Fruit fly (Drosophila melanogaster) whole organism, embryonic: ENCODE data around the gene yellow-b.

ENCODE experiments used
- Adf1 ChIP-seq: fragments of 200-800 bp; sonication (Bioruptor generic); IDR thresholded peaks from 2 replicates; pipeline ENCODE4 v1.3.6; 2022; ENCODE audit warnings: missing biosample characterization, missing genetic modification characterization
- Antp ChIP-seq: fragments of 200-800 bp; sonication (Bioruptor generic); optimal IDR thresholded peaks from 3 replicates; lab custom pipeline; 2016; ENCODE audit warnings: missing biosample characterization, missing genetic modification characterization
- Bgb ChIP-seq: fragments of 200-800 bp; sonication (Bioruptor generic); IDR thresholded peaks from 2 replicates; pipeline ENCODE4 v1.3.6; 2022; ENCODE audit warnings: missing biosample characterization, missing genetic modification characterization; ENCODE audit not compliant: partially characterized antibody
- CG12219 ChIP-seq: fragments of 200-800 bp; sonication (Bioruptor generic); optimal IDR thresholded peaks from 3 replicates; lab custom pipeline; 2018; ENCODE audit warnings: missing biosample characterization, mild to moderate bottlenecking, missing genetic modification characterization
- CG12744 ChIP-seq: fragments of 200-800 bp; sonication (Bioruptor generic); optimal IDR thresholded peaks from 2 replicates; lab custom pipeline; 2016; ENCODE audit warnings: missing biosample characterization, missing genetic modification characterization
- CG12769 ChIP-seq: fragments of 200-800 bp; sonication (Bioruptor generic); optimal IDR thresholded peaks from 2 replicates; lab custom pipeline; 2019; ENCODE audit warnings: missing biosample characterization, mild to moderate bottlenecking, missing genetic modification characterization, moderate library complexity
- CG13123 ChIP-seq: fragments of 200-800 bp; sonication (Bioruptor generic); optimal IDR thresholded peaks from 2 replicates; lab custom pipeline; 2016; ENCODE audit warnings: missing biosample characterization, missing genetic modification characterization
- CG13424 ChIP-seq: fragments of 200-800 bp; sonication (Bioruptor generic); optimal IDR thresholded peaks from 2 replicates; lab custom pipeline; 2019; ENCODE audit warnings: missing biosample characterization, mild to moderate bottlenecking, missing genetic modification characterization, moderate library complexity
- CG17361 ChIP-seq: fragments of 200-800 bp; sonication (Bioruptor generic); IDR thresholded peaks from 3 replicates; pipeline ENCODE4 v1.3.6; 2022; ENCODE audit warnings: missing biosample characterization, missing genetic modification characterization
- CG3281 ChIP-seq: fragments of 200-800 bp; sonication (Bioruptor generic); optimal IDR thresholded peaks from 3 replicates; lab custom pipeline; 2017; ENCODE audit warnings: missing biosample characterization, mild to moderate bottlenecking, missing genetic modification characterization
- CG3407 ChIP-seq: fragments of 200-800 bp; sonication (Bioruptor generic); optimal IDR thresholded peaks from 2 replicates; lab custom pipeline; 2018; ENCODE audit warnings: missing biosample characterization, mild to moderate bottlenecking, missing genetic modification characterization
- CG4404 ChIP-seq: fragments of 200-800 bp; sonication (Bioruptor generic); IDR thresholded peaks from 2 replicates; pipeline ENCODE4 v1.3.6; 2022; ENCODE audit warnings: missing biosample characterization, missing genetic modification characterization
- CG4854 ChIP-seq: fragments of 200-800 bp; sonication (Bioruptor generic); optimal IDR thresholded peaks from 2 replicates; lab custom pipeline; 2016; ENCODE audit warnings: missing biosample characterization, missing genetic modification characterization, inconsistent platforms
- CG7556 ChIP-seq: fragments of 200-800 bp; sonication (Bioruptor generic); optimal IDR thresholded peaks from 2 replicates; lab custom pipeline; 2017; ENCODE audit warnings: missing biosample characterization, mild to moderate bottlenecking, missing genetic modification characterization
- CG7963 ChIP-seq: fragments of 200-800 bp; sonication (Bioruptor generic); IDR thresholded peaks from 3 replicates; pipeline ENCODE4 v1.3.6; 2022; ENCODE audit warnings: missing biosample characterization, missing genetic modification characterization; ENCODE audit not compliant: partially characterized antibody
- CG8281 ChIP-seq: fragments of 200-800 bp; sonication (Bioruptor generic); optimal IDR thresholded peaks from 2 replicates; lab custom pipeline; 2018; ENCODE audit warnings: missing biosample characterization, mild to moderate bottlenecking, missing genetic modification characterization, moderate library complexity
- CG9437 ChIP-seq: fragments of 200-800 bp; sonication (Bioruptor generic); optimal IDR thresholded peaks from 2 replicates; lab custom pipeline; 2018; ENCODE audit warnings: missing biosample characterization, mild to moderate bottlenecking, missing genetic modification characterization
- Dek ChIP-seq: fragments of 200-800 bp; sonication (Bioruptor generic); optimal IDR thresholded peaks from 3 replicates; lab custom pipeline; 2019; ENCODE audit warnings: missing biosample characterization, mild to moderate bottlenecking, missing genetic modification characterization, moderate library complexity
- Dll ChIP-seq: fragments of 200-800 bp; sonication (Bioruptor generic); IDR thresholded peaks from 4 replicates; pipeline ENCODE4 v1.3.6; 2022; ENCODE audit warnings: missing biosample characterization, missing genetic modification characterization; ENCODE audit not compliant: partially characterized antibody
- Dp ChIP-seq: fragments of 200-800 bp; sonication (Bioruptor generic); optimal IDR thresholded peaks from 2 replicates; lab custom pipeline; 2018; ENCODE audit warnings: missing biosample characterization, mild to moderate bottlenecking, missing genetic modification characterization, moderate library complexity
- Fer1 ChIP-seq: fragments of 200-800 bp; sonication (Bioruptor generic); optimal IDR thresholded peaks from 2 replicates; lab custom pipeline; 2017; ENCODE audit warnings: missing biosample characterization, mild to moderate bottlenecking, missing genetic modification characterization
- Hmr ChIP-seq: fragments of 200-800 bp; sonication (Bioruptor generic); optimal IDR thresholded peaks from 3 replicates; lab custom pipeline; 2017; ENCODE audit warnings: mild to moderate bottlenecking, missing biosample characterization, missing genetic modification reagents, missing genetic modification characterization
- MTF-1 ChIP-seq: fragments of 200-800 bp; sonication (Bioruptor generic); optimal IDR thresholded peaks from 2 replicates; lab custom pipeline; 2018; ENCODE audit warnings: missing biosample characterization, mild to moderate bottlenecking, missing genetic modification characterization, borderline replicate concordance
- Nf-YA ChIP-seq: fragments of 200-800 bp; sonication (Bioruptor generic); IDR thresholded peaks from 2 replicates; pipeline ENCODE4 v1.3.6; 2022; ENCODE audit warnings: missing biosample characterization, missing genetic modification characterization
- Oli ChIP-seq: fragments of 200-800 bp; sonication (Bioruptor generic); optimal IDR thresholded peaks from 2 replicates; lab custom pipeline; 2018; ENCODE audit warnings: missing biosample characterization, mild to moderate bottlenecking, missing genetic modification characterization, moderate library complexity
- Optix ChIP-seq: fragments of 200-800 bp; sonication (Bioruptor generic); IDR thresholded peaks from 3 replicates; pipeline ENCODE4 v1.3.6; 2022; ENCODE audit warnings: missing biosample characterization, missing genetic modification characterization
- Ssrp ChIP-seq: fragments of 200-800 bp; sonication (Bioruptor generic); optimal IDR thresholded peaks from 2 replicates; lab custom pipeline; 2018; ENCODE audit warnings: missing biosample characterization, mild to moderate bottlenecking, missing genetic modification characterization, moderate library complexity
- Vsx1 ChIP-seq: fragments of 200-800 bp; sonication (Bioruptor generic); optimal IDR thresholded peaks from 2 replicates; lab custom pipeline; 2017; ENCODE audit warnings: missing biosample characterization, mild to moderate bottlenecking, missing genetic modification characterization, missing genetic modification reagents
- ac ChIP-seq: fragments of 200-800 bp; sonication (Bioruptor generic); optimal IDR thresholded peaks from 3 replicates; lab custom pipeline; 2017; ENCODE audit warnings: missing biosample characterization, mild to moderate bottlenecking, missing genetic modification characterization
- chinmo ChIP-seq: fragments of 200-800 bp; sonication (Bioruptor generic); IDR thresholded peaks from 4 replicates; pipeline ENCODE4 v1.3.6; 2022; ENCODE audit warnings: missing biosample characterization, missing genetic modification characterization; ENCODE audit not compliant: partially characterized antibody
- ems ChIP-seq: fragments of 200-800 bp; sonication (Bioruptor generic); optimal IDR thresholded peaks from 3 replicates; lab custom pipeline; 2016; ENCODE audit warnings: missing biosample characterization, missing genetic modification characterization
- fd64A ChIP-seq: fragments of 200-800 bp; sonication (Bioruptor generic); optimal IDR thresholded peaks from 3 replicates; lab custom pipeline; 2018; ENCODE audit warnings: missing biosample characterization, mild to moderate bottlenecking, missing genetic modification characterization
- grau ChIP-seq: fragments of 200-800 bp; optimal IDR thresholded peaks from 3 replicates; lab custom pipeline; 2019; ENCODE audit warnings: missing biosample characterization, mild to moderate bottlenecking, missing genetic modification characterization, moderate library complexity
- inv ChIP-seq: fragments of 200-800 bp; sonication (Bioruptor generic); IDR thresholded peaks from 2 replicates; pipeline ENCODE4 v1.3.6; 2022; ENCODE audit warnings: missing biosample characterization, missing genetic modification characterization; ENCODE audit not compliant: partially characterized antibody
- jing ChIP-seq: fragments of 200-800 bp; sonication (Bioruptor generic); optimal IDR thresholded peaks from 2 replicates; lab custom pipeline; 2018; ENCODE audit warnings: missing biosample characterization, mild to moderate bottlenecking, missing genetic modification characterization
- jumu ChIP-seq: fragments of 200-800 bp; sonication (Bioruptor generic); optimal IDR thresholded peaks from 3 replicates; lab custom pipeline; 2016; ENCODE audit warnings: missing biosample characterization, missing genetic modification characterization
- lola ChIP-seq, 3 experiments: fragments of >200 bp in 2 of 3; fragments of 200-800 bp in 1 of 3; sonication (Bioruptor generic) in 1 of 3; optimal IDR thresholded peaks; 2 replicates each; lab custom pipeline; 2017 to 2019; ENCODE audit warnings: missing biosample characterization in 3 of 3, missing genetic modification characterization in 3 of 3, mild to moderate bottlenecking in 1 of 3, moderate library complexity in 1 of 3
- mirr ChIP-seq: fragments of 200-800 bp; sonication (Bioruptor generic); optimal IDR thresholded peaks from 3 replicates; lab custom pipeline; 2018; ENCODE audit warnings: missing biosample characterization, mild to moderate bottlenecking, missing genetic modification characterization
- nau ChIP-seq: fragments of 200-800 bp; sonication (Bioruptor generic); optimal IDR thresholded peaks from 3 replicates; lab custom pipeline; 2017; ENCODE audit warnings: missing biosample characterization, mild to moderate bottlenecking, missing genetic modification characterization, missing genetic modification reagents
- nerfin-2 ChIP-seq: fragments of 200-800 bp; sonication (Bioruptor generic); IDR thresholded peaks from 2 replicates; pipeline ENCODE4 v1.3.6; 2022; ENCODE audit warnings: missing biosample characterization, missing genetic modification characterization; ENCODE audit not compliant: partially characterized antibody
- nmo ChIP-seq: fragments of 200-800 bp; sonication (Bioruptor generic); optimal IDR thresholded peaks from 2 replicates; lab custom pipeline; 2018; ENCODE audit warnings: missing biosample characterization, mild to moderate bottlenecking, missing genetic modification characterization, moderate library complexity
- shn ChIP-seq: fragments of 200-800 bp; sonication (Bioruptor generic); optimal IDR thresholded peaks from 3 replicates; lab custom pipeline; 2016; ENCODE audit warnings: missing biosample characterization, missing genetic modification characterization
- sima ChIP-seq: fragments of 200-800 bp; sonication (Bioruptor generic); optimal IDR thresholded peaks from 2 replicates; lab custom pipeline; 2016; ENCODE audit warnings: missing biosample characterization, missing genetic modification characterization
- slp2 ChIP-seq: fragments of 200-800 bp; sonication (Bioruptor generic); optimal IDR thresholded peaks from 2 replicates; lab custom pipeline; 2016; ENCODE audit warnings: missing biosample characterization, missing genetic modification characterization
- tx ChIP-seq: fragments of 200-800 bp; sonication (Bioruptor generic); optimal IDR thresholded peaks from 2 replicates; lab custom pipeline; 2016; ENCODE audit warnings: missing biosample characterization, missing genetic modification characterization
- unpg ChIP-seq: fragments of 200-800 bp; sonication (Bioruptor generic); optimal IDR thresholded peaks from 3 replicates; lab custom pipeline; 2018; ENCODE audit warnings: missing biosample characterization, mild to moderate bottlenecking, missing genetic modification characterization, moderate library complexity

Gene yellow-b

dm6 chr2L:16719643-16720515 lies 34.3 kb upstream of the yellow-b start, which contains the start of gene Cyt-c-p (continued):
- no peak for TF ChIP-seq jumu
- peak; percentile 31; the same call in 1 of the 4 replicates for TF ChIP-seq chinmo (GFP tag; lab: Robert Waterston, UW)
- TF ChIP-seq CG17361 (GFP tag; lab: Robert Waterston, UW) = 0 out of 3 replicates have a peak, but pooled peaks have one; percentile 34
- peak; percentile 48 for TF ChIP-seq CG9437 (GFP tag; lab: Kevin White, UChicago)
- no peak for TF ChIP-seq ac (GFP tag; lab: Kevin White, UChicago)
- no peak for TF ChIP-seq ems (GFP tag; lab: Kevin White, UChicago)
- TF ChIP-seq CG13123 (GFP tag; lab: Kevin White, UChicago) = no peak
- TF ChIP-seq grau (tag; lab: Kevin White, UChicago) = peak; percentile 37
- no peak for TF ChIP-seq Ssrp
- no peak for TF ChIP-seq CG7963 (GFP tag; lab: Robert Waterston, UW)
- TF ChIP-seq sima (GFP tag; lab: Kevin White, UChicago) = no peak
- TF ChIP-seq Nf-YA = no peak
- peak; percentile 33 for TF ChIP-seq mirr (GFP tag; lab: Kevin White, UChicago)
- no peak for TF ChIP-seq slp2 (GFP tag; lab: Kevin White, UChicago)
- no peak for TF ChIP-seq CG12219 (GFP tag; lab: Kevin White, UChicago)
- TF ChIP-seq jing = no peak
- TF ChIP-seq Adf1 (GFP tag; lab: Robert Waterston, UW) = no peak; the same call in 1 of the 2 replicates
- TF ChIP-seq Dek (tag; lab: Kevin White, UChicago) = peak; percentile 4
- no peak for TF ChIP-seq Optix
- TF ChIP-seq CG8281 (tag; lab: Kevin White, UChicago) = no peak
- TF ChIP-seq Hmr = peak; percentile 55
- peak; percentile 3 for TF ChIP-seq CG13424
- TF ChIP-seq CG12744 (GFP tag; lab: Kevin White, UChicago) = no peak
- no peak for TF ChIP-seq Oli (tag; lab: Kevin White, UChicago)
- no peak for TF ChIP-seq Antp (GFP tag; lab: Kevin White, UChicago)
- peak; percentile 16 for TF ChIP-seq unpg
- TF ChIP-seq CG12769 (tag; lab: Kevin White, UChicago) = peak; percentile 2
- TF ChIP-seq CG3407 (GFP tag; lab: Kevin White, UChicago) = no peak
- TF ChIP-seq inv (GFP tag; lab: Robert Waterston, UW) = peak; percentile 46; the same call in 1 of the 2 replicates
- peak; percentile 47 for TF ChIP-seq CG3281 (GFP tag; lab: Kevin White, UChicago)
- peak; percentile 70; the same call in 3 of the 4 replicates for TF ChIP-seq Dll (GFP tag; lab: Robert Waterston, UW)
- peak; percentile 99 for TF ChIP-seq Dp (GFP tag; lab: Kevin White, UChicago)
- TF ChIP-seq Fer1 (GFP tag; lab: Kevin White, UChicago) = peak; percentile 31
- TF ChIP-seq Bgb (GFP tag; lab: Robert Waterston, UW) = peak; percentile 65; the same call in 1 of the 2 replicates
- TF ChIP-seq Vsx1 (GFP tag; lab: Kevin White, UChicago) = peak; percentile 17
- TF ChIP-seq nerfin-2 (GFP tag; lab: Robert Waterston, UW) = 0 out of 2 replicates have a peak, but pooled peaks have one; percentile 16
- TF ChIP-seq CG4854 (GFP tag; lab: Kevin White, UChicago) = peak; percentile 12
- peak; percentile 73 for TF ChIP-seq nmo (GFP tag; lab: Kevin White, UChicago)
- no peak for TF ChIP-seq MTF-1 (GFP tag; lab: Kevin White, UChicago)
- peak; percentile 23 for TF ChIP-seq nau
- peak; percentile 22 for TF ChIP-seq CG7556 (GFP tag; lab: Kevin White, UChicago)
- no peak for TF ChIP-seq fd64A
- peak in 1 of 3 experiments; percentile 3 for TF ChIP-seq lola (GFP tag; optimal IDR thresholded peaks at IDR 0.05; lab: Kevin White, UChicago)
- peak; percentile 16 for TF ChIP-seq tx (GFP tag; lab: Kevin White, UChicago)
- peak; percentile 26 for TF ChIP-seq shn (GFP tag; lab: Kevin White, UChicago)
- TF ChIP-seq CG4404 = no peak
